Worm (Caenorhabditis elegans): ENCODE results near the gene B0238.12.

B0238.12 gene

ce11 chrV:5272619-5273074, 7.0 kb downstream of the B0238.12 start (continued):
- TF ChIP-seq D1046.2 (GFP tag; IDR thresholded peaks at IDR 0.05), result no peak
- no peak for TF ChIP-seq zip-11 (GFP tag; IDR thresholded peaks at IDR 0.05)
- TF ChIP-seq ztf-11 (tag; optimal IDR thresholded peaks at IDR 0.05), result no peak
- no peak for TF ChIP-seq set-16 (GFP tag; IDR thresholded peaks at IDR 0.05)
- 0 out of 2 replicates have a peak, but pooled peaks have one; percentile 17 for TF ChIP-seq hmg-1.1 (GFP tag; IDR thresholded peaks at IDR 0.05)
- TF ChIP-seq lin-15B (tag; optimal IDR thresholded peaks at IDR 0.05), result no peak
- TF ChIP-seq F37D6.2 (tag; optimal IDR thresholded peaks at IDR 0.05), result no peak
- TF ChIP-seq aha-1 (tag), result peak; percentile 39
- TF ChIP-seq dpl-1 (GFP tag; optimal IDR thresholded peaks at IDR 0.05), result no peak
- no peak for TF ChIP-seq gei-8 (GFP tag; optimal IDR thresholded peaks at IDR 0.05)
- peak; percentile 81 for TF ChIP-seq mxl-3 (GFP tag; optimal IDR thresholded peaks at IDR 0.05)
- no peak for TF ChIP-seq ceh-82 (tag; optimal IDR thresholded peaks at IDR 0.05)
- TF ChIP-seq dmd-6 (GFP tag; IDR thresholded peaks at IDR 0.05), result peak; percentile 46; the same call in 1 of the 2 replicates
- TF ChIP-seq arid-1 (GFP tag; conservative IDR thresholded peaks at IDR 0.05), result no peak
- peak; percentile 70 for TF ChIP-seq hlh-11 (tag; optimal IDR thresholded peaks at IDR 0.05)
- TF ChIP-seq F49E8.2 (tag; optimal IDR thresholded peaks at IDR 0.05; ENCODE audit: borderline replicate concordance), result no peak
- peak; percentile 15 for TF ChIP-seq hlh-30 (tag; optimal IDR thresholded peaks at IDR 0.05; ENCODE audit: insufficient read depth)

- TF ChIP-seq ceh-44 (GFP tag; IDR thresholded peaks at IDR 0.05), result no peak
- TF ChIP-seq egl-27 (tag; optimal IDR thresholded peaks at IDR 0.05), result no peak
- TF ChIP-seq madf-9 (GFP tag; conservative IDR thresholded peaks at IDR 0.05), result no peak
- no peak; the same call in 1 of the 2 replicates for TF ChIP-seq dmd-6 (GFP tag; IDR thresholded peaks at IDR 0.05)
- TF ChIP-seq nhr-102 (tag; optimal IDR thresholded peaks at IDR 0.05), result no peak
- TF ChIP-seq attf-4 (tag; optimal IDR thresholded peaks at IDR 0.05), result no peak
- TF ChIP-seq zfp-3 (GFP tag; conservative IDR thresholded peaks at IDR 0.05), result no peak
- TF ChIP-seq lin-39 (tag; optimal IDR thresholded peaks at IDR 0.05), result no peak
- no peak for TF ChIP-seq nhr-111 (GFP tag; optimal IDR thresholded peaks at IDR 0.05)
- TF ChIP-seq D1046.2 (GFP tag; IDR thresholded peaks at IDR 0.05), result no peak
- TF ChIP-seq dve-1 (tag; optimal IDR thresholded peaks at IDR 0.05; ENCODE audit: insufficient read depth), result peak; percentile 31
- TF ChIP-seq duxl-1 (tag; optimal IDR thresholded peaks at IDR 0.05; ENCODE audit: poor library complexity), result no peak
- peak in 1 of 2 experiments; percentile 44 for TF ChIP-seq unc-62 (GFP tag; optimal IDR thresholded peaks at IDR 0.05 in 1 of 2)
- no peak for TF ChIP-seq unc-62 (tag; optimal IDR thresholded peaks at IDR 0.05)
- no peak for TF ChIP-seq madf-5 (GFP tag; IDR thresholded peaks at IDR 0.05)
These were observed 7.6 kb downstream of the B0238.12 start for ce11 chrV:5273241-5273640.

DNA sequence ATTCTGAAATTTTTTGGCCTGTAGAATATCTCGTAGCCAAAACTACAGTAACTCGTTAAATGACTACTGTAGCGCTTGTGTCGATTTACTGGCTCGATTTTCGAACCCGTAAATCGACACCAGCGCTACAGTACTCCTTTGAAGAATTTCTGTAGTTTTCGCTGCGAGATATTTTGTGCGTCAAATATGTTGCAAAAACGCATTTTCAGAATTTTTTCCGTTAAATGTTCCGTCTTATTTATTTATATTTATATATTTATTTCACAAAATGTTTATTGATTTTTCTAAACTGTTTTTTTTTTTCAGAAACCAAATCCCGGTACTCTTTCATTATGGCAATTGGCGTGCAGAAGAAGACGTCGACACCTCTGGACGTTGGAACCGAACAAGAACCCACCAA, 8.1 kb downstream of the B0238.12 start, which contains the start of gene natc-2:
Gene natc-2, plus strand, starts transcription at position 301 of the 400 bp plus-strand sequence.
- TF ChIP-seq Y75B8A.6 (GFP tag; IDR thresholded peaks at IDR 0.05) (no peak), daf-12 (tag; optimal IDR thresholded peaks at IDR 0.05) (no peak), ztf-7 (tag; optimal IDR thresholded peaks at IDR 0.05) (no peak), lin-29 (GFP tag; IDR thresholded peaks at IDR 0.05) (no peak)

ce11 chrV:5274974-5275373, 9.3 kb downstream of the B0238.12 start:
- TF ChIP-seq F10B5.3 (tag; optimal IDR thresholded peaks at IDR 0.05) (no peak), nhr-77 (tag; optimal IDR thresholded peaks at IDR 0.05) (no peak), lim-7 (GFP tag; IDR thresholded peaks at IDR 0.05) (no peak), ceh-44 (GFP tag; IDR thresholded peaks at IDR 0.05) (no peak), zip-11 (GFP tag; IDR thresholded peaks at IDR 0.05) (no peak), dpl-1 (GFP tag; optimal IDR thresholded peaks at IDR 0.05) (peak; percentile 66), skn-1 (tag; optimal IDR thresholded peaks at IDR 0.05) (no peak), T26A8.4 (GFP tag; IDR thresholded peaks at IDR 0.05) (peak; percentile 13; the same call in 1 of the 2 replicates), T20F7.1 (GFP tag; optimal IDR thresholded peaks at IDR 0.05) (no peak), ZK337.2 (GFP tag; IDR thresholded peaks at IDR 0.05) (no peak), tra-1 (GFP tag; IDR thresholded peaks at IDR 0.05) (no peak), ceh-82 (tag; optimal IDR thresholded peaks at IDR 0.05) (no peak), mes-2 (tag; optimal IDR thresholded peaks at IDR 0.05; ENCODE audit: poor library complexity, severe bottlenecking) (peak; percentile 70), spr-1 (tag; optimal IDR thresholded peaks at IDR 0.05) (no peak), ceh-32 (tag; optimal IDR thresholded peaks at IDR 0.05; ENCODE audit: poor library complexity) (no peak), zfp-3 (GFP tag; conservative IDR thresholded peaks at IDR 0.05) (no peak), rbr-2 (tag; optimal IDR thresholded peaks at IDR 0.05) (peak; percentile 46), hlh-30 (tag; optimal IDR thresholded peaks at IDR 0.05; ENCODE audit: insufficient read depth) (peak; percentile 61), nhr-11 (tag; optimal IDR thresholded peaks at IDR 0.05) (no peak), egl-27 (tag; optimal IDR thresholded peaks at IDR 0.05) (no peak)
